Worm (Caenorhabditis elegans) whole organism, L2 larva: ENCODE measurements around the gene col-127.

Source experiments
- ama-1 ChIP-seq: fragments of 150-350 bp; optimal IDR thresholded peaks from 2 replicates; lab custom pipeline; 2018; ENCODE audit warnings: inconsistent platforms
- blmp-1 ChIP-seq: sonication (generic microtip); optimal IDR thresholded peaks from 2 replicates; lab custom pipeline; 2017; ENCODE audit warnings: missing genetic modification characterization, mild to moderate bottlenecking, missing compliant biosample characterization, antibody characterized with exemption, moderate library complexity; ENCODE audit not compliant: insufficient read depth
- nhr-77 ChIP-seq: fragments of 150-350 bp; optimal IDR thresholded peaks from 2 replicates; lab custom pipeline; 2014; ENCODE audit warnings: missing biosample characterization, missing genetic modification characterization

DNA sequence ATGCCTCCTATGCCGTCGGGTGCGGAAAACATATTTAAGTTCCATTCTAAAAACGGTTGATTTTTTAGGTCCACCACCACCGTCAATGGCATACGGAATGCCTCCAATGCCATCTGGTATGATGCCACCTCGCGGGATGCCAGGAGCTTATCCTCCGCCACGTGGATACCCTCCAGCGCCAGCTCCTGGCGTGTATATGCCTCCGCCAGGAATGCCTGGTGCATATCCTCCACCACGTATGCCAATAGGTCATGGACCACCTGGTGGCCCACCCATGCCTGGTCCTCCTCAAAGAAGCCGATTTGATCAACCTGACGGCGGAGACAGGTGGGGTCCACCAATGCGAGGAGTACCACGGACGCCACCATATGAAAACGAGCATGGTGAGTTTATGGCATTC, 45.5 kb upstream of the col-127 start:
- no peak for TF ChIP-seq blmp-1 (tag; lab: Kevin White, UChicago)
- no peak for TF ChIP-seq nhr-77 (tag; lab: Kevin White, UChicago)
- no peak for TF ChIP-seq ama-1 (lab: Kevin White, UChicago)
